7 worm cellular contexts compared by ENCODE assay signal in the genomic region with DNA sequence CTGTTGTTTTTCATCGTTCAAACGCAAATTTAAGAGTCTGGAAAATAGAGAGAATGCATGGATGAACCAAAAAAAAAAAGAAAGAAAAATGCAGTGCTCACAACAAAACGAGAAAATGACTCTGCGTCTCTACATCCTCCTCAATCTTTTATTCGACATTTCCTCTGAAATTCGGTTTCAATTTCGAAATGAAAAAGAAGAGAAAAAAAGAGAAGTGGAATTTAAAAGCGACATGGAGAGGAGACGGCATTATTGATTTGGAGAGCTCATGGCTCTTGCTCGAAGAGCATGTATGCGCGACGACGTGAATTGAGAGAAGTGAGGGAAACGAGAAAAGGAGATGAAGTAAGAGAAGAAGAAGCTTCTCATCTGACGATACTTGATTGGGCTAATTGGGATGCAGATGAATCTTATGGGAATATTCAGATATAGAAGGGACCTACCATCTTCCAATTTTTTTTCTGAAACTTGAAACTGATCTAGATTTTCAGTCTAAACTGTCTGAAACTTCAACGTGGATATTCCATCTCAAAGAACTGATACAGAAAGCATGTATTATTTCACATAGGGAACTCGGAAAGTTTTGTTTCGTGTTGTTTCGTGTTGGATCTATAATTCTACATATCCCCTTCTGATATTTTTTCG.
A peak's percentile ranks its signal among the peaks of the same experiment; 100 is the strongest.
TF ChIP-seq lines count a peak whose summit lies in the region.

No protein-coding gene starts in this region.

TF ChIP-seq in whole organism, L1 larva, 84 proteins besides CTCF, POLR2A, EP300 and RAD21 (continues in another document):
- peak in 1 of 2 experiments; percentile 56 for TF ChIP-seq lsy-2 (tag; optimal IDR thresholded peaks at IDR 0.05; lab: Kevin White, UChicago)
- no peak for TF ChIP-seq dpl-1 (GFP tag; optimal IDR thresholded peaks at IDR 0.05; lab: Kevin White, UChicago)
- no peak for TF ChIP-seq nhr-90 (tag; optimal IDR thresholded peaks at IDR 0.05; lab: Kevin White, UChicago; ENCODE audit: poor library complexity)
- TF ChIP-seq F16B12.6 (tag; optimal IDR thresholded peaks at IDR 0.05; lab: Kevin White, UChicago) = peak; percentile 13
- peak; percentile 18; the same call in 1 of the 2 replicates for TF ChIP-seq isw-1 (GFP tag; IDR thresholded peaks at IDR 0.05; lab: Robert Waterston, UW)
- TF ChIP-seq ceh-82 (tag; optimal IDR thresholded peaks at IDR 0.05; lab: Kevin White, UChicago) = peak in 2 of 3 experiments; percentile 20 to 44
- no peak for TF ChIP-seq ces-1 (GFP tag; optimal IDR thresholded peaks at IDR 0.05; lab: Kevin White, UChicago)
- no peak for TF ChIP-seq unc-86 (tag; optimal IDR thresholded peaks at IDR 0.05; lab: Kevin White, UChicago)
- TF ChIP-seq nhr-71 (tag; optimal IDR thresholded peaks at IDR 0.05; lab: Kevin White, UChicago) = peak; percentile 12
- TF ChIP-seq C04F5.9 (tag; optimal IDR thresholded peaks at IDR 0.05; lab: Kevin White, UChicago) = no peak
- peak; percentile 34 for TF ChIP-seq fkh-8 (tag; optimal IDR thresholded peaks at IDR 0.05; lab: Kevin White, UChicago)

TF ChIP-seq in whole organism, L2 larva, 48 proteins besides CTCF, POLR2A, EP300 and RAD21 (continues in another document):
- TF ChIP-seq ztf-4 (tag; optimal IDR thresholded peaks at IDR 0.05; lab: Kevin White, UChicago) (no peak), lsy-2 (tag; optimal IDR thresholded peaks at IDR 0.05; lab: Kevin White, UChicago) (peak in 1 of 2 experiments; percentile 35), F13H6.1 (tag; optimal IDR thresholded peaks at IDR 0.05; lab: Kevin White, UChicago) (no peak), alr-1 (tag; optimal IDR thresholded peaks at IDR 0.05; lab: Kevin White, UChicago) (no peak), C34F6.9 (tag; optimal IDR thresholded peaks at IDR 0.05; lab: Kevin White, UChicago) (peak; percentile 58), zag-1 (tag; optimal IDR thresholded peaks at IDR 0.05; lab: Kevin White, UChicago) (peak; percentile 21), gmeb-1 (tag; optimal IDR thresholded peaks at IDR 0.05; lab: Kevin White, UChicago) (no peak), nhr-129 (tag; optimal IDR thresholded peaks at IDR 0.05; lab: Kevin White, UChicago) (peak; percentile 28), skn-1 (tag; optimal IDR thresholded peaks at IDR 0.05; lab: Kevin White, UChicago) (no peak), mbf-1 (tag; optimal IDR thresholded peaks at IDR 0.05; lab: Kevin White, UChicago) (no peak), snpc-4 (tag; optimal IDR thresholded peaks at IDR 0.05; lab: Kevin White, UChicago) (no peak), sem-4 (tag; optimal IDR thresholded peaks at IDR 0.05; lab: Kevin White, UChicago) (peak; percentile 16)

TF ChIP-seq in whole organism, L3 larva, 47 proteins besides CTCF, POLR2A, EP300 and RAD21:
- TF ChIP-seq nhr-11 (tag; optimal IDR thresholded peaks at IDR 0.05; lab: Kevin White, UChicago) = no peak
- peak; percentile 60 for TF ChIP-seq fkh-10 (GFP tag; optimal IDR thresholded peaks at IDR 0.05; lab: Kevin White, UChicago)
- no peak for TF ChIP-seq elt-3 (tag; optimal IDR thresholded peaks at IDR 0.05; lab: Kevin White, UChicago)
- peak; percentile 9 for TF ChIP-seq nfya-1 (tag; optimal IDR thresholded peaks at IDR 0.05; lab: Kevin White, UChicago; ENCODE audit: insufficient read depth)
- TF ChIP-seq nhr-77 (tag; optimal IDR thresholded peaks at IDR 0.05; lab: Kevin White, UChicago) = no peak
- TF ChIP-seq ztf-11 (tag; optimal IDR thresholded peaks at IDR 0.05; lab: Kevin White, UChicago) = no peak

TF ChIP-seq in whole organism, L4 larva, 104 proteins besides CTCF, POLR2A, EP300 and RAD21:
- no peak for TF ChIP-seq mdt-29 (GFP tag; IDR thresholded peaks at IDR 0.05; lab: Robert Waterston, UW)
- peak; percentile 45 for TF ChIP-seq fkh-10 (GFP tag; optimal IDR thresholded peaks at IDR 0.05; lab: Kevin White, UChicago)
- no peak for TF ChIP-seq nhr-41 (GFP tag; IDR thresholded peaks at IDR 0.05; lab: Robert Waterston, UW)
- peak in 1 of 2 experiments; percentile 95 for TF ChIP-seq unc-62 (GFP tag; optimal IDR thresholded peaks at IDR 0.05 in 1 of 2; lab: Kevin White, UChicago)
- TF ChIP-seq unc-62 (tag; optimal IDR thresholded peaks at IDR 0.05; lab: Kevin White, UChicago) = no peak
- 0 out of 2 replicates have a peak, but pooled peaks have one; percentile 9 for TF ChIP-seq hmg-1.1 (GFP tag; IDR thresholded peaks at IDR 0.05; lab: Robert Waterston, UW)
- TF ChIP-seq ceh-44 (GFP tag; IDR thresholded peaks at IDR 0.05; lab: Robert Waterston, UW) = no peak
- no peak for TF ChIP-seq lin-39 (tag; optimal IDR thresholded peaks at IDR 0.05; lab: Kevin White, UChicago)
- TF ChIP-seq lsy-2 (tag; optimal IDR thresholded peaks at IDR 0.05; lab: Kevin White, UChicago) = peak in 1 of 2 experiments; percentile 53

TF ChIP-seq in whole organism, late embryonic, 69 proteins besides CTCF, POLR2A, EP300 and RAD21:
- TF ChIP-seq ceh-6 (GFP tag; optimal IDR thresholded peaks at IDR 0.05; lab: Kevin White, UChicago) (no peak), unc-42 (tag; optimal IDR thresholded peaks at IDR 0.05; lab: Kevin White, UChicago) (peak; percentile 25), ceh-48 (tag; optimal IDR thresholded peaks at IDR 0.05; lab: Kevin White, UChicago) (peak; percentile 66)

TF ChIP-seq in whole organism, mixed stage, embryonic, 35 proteins besides CTCF, POLR2A, EP300 and RAD21:
- TF ChIP-seq mep-1 (tag; optimal IDR thresholded peaks at IDR 0.05; lab: Kevin White, UChicago) = no peak
- TF ChIP-seq ces-1 (GFP tag; optimal IDR thresholded peaks at IDR 0.05; lab: Kevin White, UChicago) = peak; percentile 59

TF ChIP-seq in whole organism, young adult, 124 proteins besides CTCF, POLR2A, EP300 and RAD21:
- no peak for TF ChIP-seq ceh-100 (GFP tag; IDR thresholded peaks at IDR 0.05; lab: Robert Waterston, UW)
- TF ChIP-seq F10E7.11 (tag; optimal IDR thresholded peaks at IDR 0.05; lab: Kevin White, UChicago) = peak; percentile 21
TF ChIP-seq in whole organism, young adult: peak in this region for 1.
